Fruit fly (Drosophila melanogaster): ENCODE measurements around the gene CG11714.
A peak's percentile ranks its signal among the peaks of the same experiment; 100 is the strongest.

Gene CG11714

dm6 chr3L:11540330-11540702, 17.8 kb upstream of the CG11714 start (continued):
- no peak for TF ChIP-seq pan (optimal IDR thresholded peaks at IDR 0.05)
- no peak for TF ChIP-seq pan (GFP tag; optimal IDR thresholded peaks at IDR 0.05 in 1 of 2, IDR thresholded peaks at IDR 0.05 in 1 of 2)
- TF ChIP-seq ATbp (GFP tag; optimal IDR thresholded peaks at IDR 0.05) = peak; percentile 79
- TF ChIP-seq CG12769 (tag; optimal IDR thresholded peaks at IDR 0.05) = no peak
- TF ChIP-seq BtbVII (GFP tag; optimal IDR thresholded peaks at IDR 0.05) = peak; percentile 61
- peak; percentile 9 for TF ChIP-seq CG2712 (tag; optimal IDR thresholded peaks at IDR 0.05)
- no peak for TF ChIP-seq Abd-B (GFP tag; optimal IDR thresholded peaks at IDR 0.05)
- TF ChIP-seq crp (GFP tag; optimal IDR thresholded peaks at IDR 0.05) = no peak
- no peak for TF ChIP-seq D19B (GFP tag; optimal IDR thresholded peaks at IDR 0.05)
- TF ChIP-seq CG11560 (tag; IDR thresholded peaks at IDR 0.05) = no peak
- no peak for TF ChIP-seq chif (GFP tag; optimal IDR thresholded peaks at IDR 0.05)
- no peak for TF ChIP-seq Nf-YA (GFP tag; IDR thresholded peaks at IDR 0.05)
- peak; percentile 24 for TF ChIP-seq sens (GFP tag)
- peak; percentile 36 for TF ChIP-seq CG3281 (GFP tag; optimal IDR thresholded peaks at IDR 0.05)
- TF ChIP-seq stc (GFP tag; IDR thresholded peaks at IDR 0.05) = no peak
- TF ChIP-seq onecut (GFP tag; IDR thresholded peaks at IDR 0.05) = peak; percentile 29; the same call in 1 of the 2 replicates
- no peak for TF ChIP-seq CG6791 (GFP tag; IDR thresholded peaks at IDR 0.05; ENCODE audit: partially characterized antibody)
- peak; percentile 3 for TF ChIP-seq Jarid2 (GFP tag; optimal IDR thresholded peaks at IDR 0.05)
- TF ChIP-seq trem (tag; optimal IDR thresholded peaks at IDR 0.05) = no peak
- peak; percentile 19 for TF ChIP-seq CG8944 (GFP tag; optimal IDR thresholded peaks at IDR 0.05)
- no peak for TF ChIP-seq zfh1 (GFP tag; IDR thresholded peaks at IDR 0.05)
- TF ChIP-seq Max (GFP tag; optimal IDR thresholded peaks at IDR 0.05) = peak; percentile 26
- TF ChIP-seq Ada2b (GFP tag; IDR thresholded peaks at IDR 0.05) = no peak; the same call in 1 of the 2 replicates
- peak; percentile 30 for TF ChIP-seq CG1233 (GFP tag; optimal IDR thresholded peaks at IDR 0.05)
- TF ChIP-seq sens-2 (GFP tag; IDR thresholded peaks at IDR 0.05) = no peak
- TF ChIP-seq org-1 (GFP tag; optimal IDR thresholded peaks at IDR 0.05) = peak; percentile 57
- TF ChIP-seq CG8290 (GFP tag; optimal IDR thresholded peaks at IDR 0.05) = no peak
- peak in 1 of 2 experiments; percentile 32 for TF ChIP-seq CG8290 (tag; optimal IDR thresholded peaks at IDR 0.05)
- TF ChIP-seq CG13894 (tag; optimal IDR thresholded peaks at IDR 0.05) = no peak
- peak; percentile 10 for TF ChIP-seq CG15696 (tag; optimal IDR thresholded peaks at IDR 0.05)
- TF ChIP-seq Hmx (GFP tag; optimal IDR thresholded peaks at IDR 0.05) = no peak
- TF ChIP-seq CG7271 (tag; optimal IDR thresholded peaks at IDR 0.05) = no peak
- peak; percentile 22 for TF ChIP-seq CG6683 (GFP tag; optimal IDR thresholded peaks at IDR 0.05)
- peak; percentile 42 for TF ChIP-seq CG18599 (GFP tag; optimal IDR thresholded peaks at IDR 0.05)

dm6 chr3L:11539511-11540329, 17.2 kb upstream of the CG11714 start:
- peak; percentile 22; the same call in 1 of the 2 replicates for TF ChIP-seq nerfin-2 (GFP tag; IDR thresholded peaks at IDR 0.05; ENCODE audit: partially characterized antibody)
- TF ChIP-seq abd-A (tag; optimal IDR thresholded peaks at IDR 0.05) = peak; percentile 57
- TF ChIP-seq CG8290 (GFP tag; optimal IDR thresholded peaks at IDR 0.05) = peak; percentile 15
- no peak for TF ChIP-seq CG8290 (tag; optimal IDR thresholded peaks at IDR 0.05)
- peak; percentile 98 for TF ChIP-seq stwl (tag; optimal IDR thresholded peaks at IDR 0.05)
- peak; percentile 55 for TF ChIP-seq sens (GFP tag)
- no peak for TF ChIP-seq CG2889 (GFP tag; IDR thresholded peaks at IDR 0.05)
- TF ChIP-seq Awh (GFP tag; IDR thresholded peaks at IDR 0.05) = peak; percentile 58; the same call in 1 of the 2 replicates
- peak; percentile 37 for TF ChIP-seq Med (GFP tag)
- peak; percentile 37; the same call in 1 of the 2 replicates for TF ChIP-seq vvl (GFP tag; IDR thresholded peaks at IDR 0.05)
- 0 out of 2 replicates have a peak, but pooled peaks have one; percentile 25 for TF ChIP-seq sna (GFP tag; IDR thresholded peaks at IDR 0.05; ENCODE audit: partially characterized antibody)
- peak; percentile 46; the same call in 1 of the 2 replicates for TF ChIP-seq CG13287 (GFP tag; IDR thresholded peaks at IDR 0.05; ENCODE audit: partially characterized antibody)
- no peak for TF ChIP-seq CG17385 (GFP tag; optimal IDR thresholded peaks at IDR 0.05)
- TF ChIP-seq dm (GFP tag; optimal IDR thresholded peaks at IDR 0.05) = no peak
- peak; percentile 90 for TF ChIP-seq oc (tag; optimal IDR thresholded peaks at IDR 0.05)
- TF ChIP-seq chinmo (GFP tag; IDR thresholded peaks at IDR 0.05; ENCODE audit: partially characterized antibody) = 0 out of 4 replicates have a peak, but pooled peaks have one; percentile 6
- peak in 1 of 2 experiments; percentile 72 for TF ChIP-seq Pdp1 (GFP tag; optimal IDR thresholded peaks at IDR 0.05)
- no peak for TF ChIP-seq Aef1 (GFP tag; IDR thresholded peaks at IDR 0.05)
